Worm (Caenorhabditis elegans) whole organism, L4 larva: ENCODE measurements around the gene T16H12.2.

Source experiments
- F26F4.8 ChIP-seq: fragments of 200-800 bp; sonication (Bioruptor generic); conservative IDR thresholded peaks from 2 replicates; pipeline ENCODE4 v1.3.6; 2022; ENCODE audit warnings: missing genetic modification characterization, missing compliant biosample characterization
- F49E8.2 ChIP-seq: sonication (generic microtip); optimal IDR thresholded peaks from 2 replicates; lab custom pipeline; 2016; ENCODE audit warnings: missing compliant biosample characterization, mild to moderate bottlenecking, missing genetic modification characterization, borderline replicate concordance
- Y75B8A.6 ChIP-seq: fragments of 200-800 bp; sonication (Bioruptor generic); IDR thresholded peaks from 2 replicates; pipeline ENCODE4 v1.3.6; 2022; ENCODE audit warnings: missing genetic modification reagents, missing genetic modification characterization, missing compliant biosample characterization
- ces-1 ChIP-seq: fragments of 150-350 bp; sonication (generic microtip); optimal IDR thresholded peaks from 4 replicates; lab custom pipeline; 2014; ENCODE audit warnings: missing biosample characterization, missing genetic modification reagents, missing genetic modification characterization
- daf-16 ChIP-seq, 3 experiments: sonication (generic microtip); optimal IDR thresholded peaks; 2 replicates each; lab custom pipeline; 2016 to 2017; ENCODE audit warnings: missing genetic modification characterization in 3 of 3, missing genetic modification reagents in 3 of 3, mild to moderate bottlenecking in 2 of 3, missing compliant biosample characterization in 2 of 3, missing biosample characterization in 1 of 3, moderate library complexity in 1 of 3
- fkh-10 ChIP-seq: fragments of 150-350 bp; optimal IDR thresholded peaks from 2 replicates; lab custom pipeline; 2014; ENCODE audit warnings: missing biosample characterization, missing genetic modification reagents, missing genetic modification characterization
- nhr-42 ChIP-seq: fragments of 200-800 bp; sonication (Bioruptor generic); IDR thresholded peaks from 2 replicates; pipeline ENCODE4 v1.3.6; 2022; ENCODE audit warnings: missing genetic modification characterization, missing compliant biosample characterization
- pha-4 ChIP-seq, 2 experiments: fragments of 150-350 bp in 1 of 2; fragments of 200-800 bp in 1 of 2; sonication (Bioruptor generic) in 1 of 2; IDR thresholded peaks in 1 of 2; optimal IDR thresholded peaks in 1 of 2; 2 replicates each; pipeline versions ENCODE4 v1.3.6 to Lab custom; 2014 to 2022; ENCODE audit warnings: missing genetic modification characterization in 2 of 2, missing genetic modification reagents in 2 of 2, missing biosample characterization in 1 of 2, missing compliant biosample characterization in 1 of 2
- unc-130 ChIP-seq: sonication (generic microtip); optimal IDR thresholded peaks from 2 replicates; lab custom pipeline; 2016; ENCODE audit warnings: missing genetic modification reagents, missing genetic modification characterization, missing compliant biosample characterization
- zip-2 ChIP-seq: fragments of 150-350 bp; optimal IDR thresholded peaks from 2 replicates; lab custom pipeline; 2014; ENCODE audit warnings: missing biosample characterization, missing genetic modification characterization
- ztf-11 ChIP-seq: fragments of 150-350 bp; optimal IDR thresholded peaks from 2 replicates; lab custom pipeline; 2014; ENCODE audit warnings: missing biosample characterization, missing genetic modification characterization
- ztf-7 ChIP-seq: fragments of 150-350 bp; optimal IDR thresholded peaks from 2 replicates; lab custom pipeline; 2014; ENCODE audit warnings: missing biosample characterization, missing genetic modification characterization

ce11 chrIII:10083242-10083641 lies 2.8 kb upstream of the T16H12.2 start, which contains the start of gene T16H12.3:
- TF ChIP-seq Y75B8A.6: no peak
- TF ChIP-seq nhr-42 (GFP tag; lab: Robert Waterston, UW): no peak
- TF ChIP-seq ces-1: no peak
- no peak for TF ChIP-seq pha-4 (GFP tag; IDR thresholded peaks at IDR 0.05; lab: Robert Waterston, UW)
- TF ChIP-seq pha-4 (tag; optimal IDR thresholded peaks at IDR 0.05; lab: Kevin White, UChicago): no peak
- no peak for TF ChIP-seq F49E8.2
- no peak for TF ChIP-seq daf-16 (GFP tag; optimal IDR thresholded peaks at IDR 0.05; lab: Kevin White, UChicago)
- TF ChIP-seq daf-16 (tag; optimal IDR thresholded peaks at IDR 0.05; lab: Kevin White, UChicago): no peak
- TF ChIP-seq F26F4.8 (GFP tag; lab: Robert Waterston, UW): no peak
- TF ChIP-seq fkh-10 (GFP tag; lab: Kevin White, UChicago): no peak
- TF ChIP-seq zip-2 (tag; lab: Kevin White, UChicago): no peak
- no peak for TF ChIP-seq unc-130
- no peak for TF ChIP-seq ztf-11 (tag; lab: Kevin White, UChicago)
- no peak for TF ChIP-seq ztf-7 (tag; lab: Kevin White, UChicago)
